Worm (Caenorhabditis elegans) whole organism, L2 larva: ENCODE data around the gene R07E5.17.

ENCODE experiments used
- C34F6.9 ChIP-seq: fragments of 150-350 bp; optimal IDR thresholded peaks from 2 replicates; lab custom pipeline; 2014; ENCODE audit warnings: missing biosample characterization, missing genetic modification characterization
- Y55F3AM.14 ChIP-seq: fragments of 200-800 bp; sonication (Bioruptor generic); optimal IDR thresholded peaks from 2 replicates; lab custom pipeline; 2018; ENCODE audit warnings: mild to moderate bottlenecking, missing genetic modification characterization, missing compliant biosample characterization
- alr-1 ChIP-seq: fragments of 150-350 bp; optimal IDR thresholded peaks from 2 replicates; lab custom pipeline; 2014; ENCODE audit warnings: missing biosample characterization, missing genetic modification characterization
- ama-1 ChIP-seq: fragments of 150-350 bp; optimal IDR thresholded peaks from 2 replicates; lab custom pipeline; 2018; ENCODE audit warnings: inconsistent platforms
- blmp-1 ChIP-seq: sonication (generic microtip); optimal IDR thresholded peaks from 2 replicates; lab custom pipeline; 2017; ENCODE audit warnings: missing genetic modification characterization, mild to moderate bottlenecking, missing compliant biosample characterization, antibody characterized with exemption, moderate library complexity; ENCODE audit not compliant: insufficient read depth
- ceh-16 ChIP-seq: fragments of 150-350 bp; optimal IDR thresholded peaks from 2 replicates; lab custom pipeline; 2014; ENCODE audit warnings: missing biosample characterization, missing genetic modification characterization
- ceh-82 ChIP-seq: fragments of 150-350 bp; optimal IDR thresholded peaks from 2 replicates; lab custom pipeline; 2014; ENCODE audit warnings: missing biosample characterization, missing genetic modification characterization
- egl-27 ChIP-seq: sonication (generic microtip); optimal IDR thresholded peaks from 3 replicates; lab custom pipeline; 2017; ENCODE audit warnings: missing biosample characterization, missing genetic modification reagents, missing genetic modification characterization
- elt-1 ChIP-seq: fragments of 150-350 bp; optimal IDR thresholded peaks from 2 replicates; lab custom pipeline; 2014; ENCODE audit warnings: missing biosample characterization, missing genetic modification characterization
- elt-3 ChIP-seq: sonication (generic microtip); optimal IDR thresholded peaks from 2 replicates; lab custom pipeline; 2017; ENCODE audit warnings: missing biosample characterization, missing genetic modification characterization
- fos-1 ChIP-seq: fragments of 150-350 bp; optimal IDR thresholded peaks from 2 replicates; lab custom pipeline; 2014; ENCODE audit warnings: missing biosample characterization, missing genetic modification characterization
- lin-39 ChIP-seq: fragments of 150-350 bp; optimal IDR thresholded peaks from 2 replicates; lab custom pipeline; 2014; ENCODE audit warnings: missing biosample characterization, missing genetic modification reagents, missing genetic modification characterization
- lsy-2 ChIP-seq, 2 experiments: fragments of 150-350 bp in 1 of 2; sonication (generic microtip) in 1 of 2; optimal IDR thresholded peaks; 2 replicates each; lab custom pipeline; 2014 to 2017; ENCODE audit warnings: missing biosample characterization in 2 of 2, missing genetic modification characterization in 2 of 2
- mbf-1 ChIP-seq: sonication (generic microtip); optimal IDR thresholded peaks from 2 replicates; lab custom pipeline; 2017; ENCODE audit warnings: missing biosample characterization, missing genetic modification characterization
- mdl-1 ChIP-seq, 2 experiments: fragments of 150-350 bp in 1 of 2; sonication (generic microtip) in 1 of 2; optimal IDR thresholded peaks; 2 replicates each; lab custom pipeline; 2017; ENCODE audit warnings: missing biosample characterization in 2 of 2, missing genetic modification characterization in 2 of 2
- nhr-10 ChIP-seq: sonication (generic microtip); optimal IDR thresholded peaks from 2 replicates; lab custom pipeline; 2017; ENCODE audit warnings: missing biosample characterization, missing genetic modification characterization
- nhr-11 ChIP-seq: fragments of 150-350 bp; optimal IDR thresholded peaks from 2 replicates; lab custom pipeline; 2014; ENCODE audit warnings: missing biosample characterization, missing genetic modification characterization
- nhr-129 ChIP-seq: fragments of 150-350 bp; optimal IDR thresholded peaks from 2 replicates; lab custom pipeline; 2014; ENCODE audit warnings: missing biosample characterization, missing genetic modification characterization
- nhr-21 ChIP-seq: fragments of 150-350 bp; optimal IDR thresholded peaks from 2 replicates; lab custom pipeline; 2014; ENCODE audit warnings: missing biosample characterization, missing genetic modification characterization
- nhr-237 ChIP-seq: fragments of 150-350 bp; optimal IDR thresholded peaks from 2 replicates; lab custom pipeline; 2014; ENCODE audit warnings: missing biosample characterization, missing genetic modification characterization
- nhr-25 ChIP-seq: fragments of 150-350 bp; sonication (generic microtip); optimal IDR thresholded peaks from 3 replicates; lab custom pipeline; 2014; ENCODE audit warnings: missing biosample characterization, missing genetic modification characterization
- peb-1 ChIP-seq: fragments of 150-350 bp; optimal IDR thresholded peaks from 2 replicates; lab custom pipeline; 2014; ENCODE audit warnings: missing biosample characterization, missing genetic modification characterization
- sem-4 ChIP-seq: fragments of 150-350 bp; optimal IDR thresholded peaks from 2 replicates; lab custom pipeline; 2014; ENCODE audit warnings: missing biosample characterization, missing genetic modification reagents, missing genetic modification characterization
- sma-3 ChIP-seq: sonication (generic microtip); optimal IDR thresholded peaks from 2 replicates; lab custom pipeline; 2016; ENCODE audit warnings: missing genetic modification reagents, missing genetic modification characterization, missing compliant biosample characterization
- sma-9 ChIP-seq, 2 experiments: fragments of 150-350 bp in 1 of 2; sonication (generic microtip) in 1 of 2; optimal IDR thresholded peaks; 2 replicates each; lab custom pipeline; 2014 to 2016; ENCODE audit warnings: missing genetic modification characterization in 2 of 2, mild to moderate bottlenecking in 1 of 2, missing biosample characterization in 1 of 2, missing compliant biosample characterization in 1 of 2, missing genetic modification reagents in 1 of 2, moderate library complexity in 1 of 2
- snpc-4 ChIP-seq: fragments of 150-350 bp; optimal IDR thresholded peaks from 2 replicates; lab custom pipeline; 2014; ENCODE audit warnings: missing biosample characterization, missing genetic modification characterization
- unc-55 ChIP-seq: fragments of 150-350 bp; sonication (generic microtip); optimal IDR thresholded peaks from 3 replicates; lab custom pipeline; 2014; ENCODE audit warnings: missing biosample characterization, missing genetic modification reagents, missing genetic modification characterization
- unc-62 ChIP-seq: fragments of 150-350 bp; optimal IDR thresholded peaks from 2 replicates; lab custom pipeline; 2014; ENCODE audit warnings: missing biosample characterization, missing genetic modification reagents, missing genetic modification characterization
- ztf-1 ChIP-seq: fragments of 200-800 bp; sonication (Bioruptor generic); conservative IDR thresholded peaks from 2 replicates; pipeline ENCODE4 v1.3.6; 2022; ENCODE audit warnings: missing genetic modification characterization, missing compliant biosample characterization
- ztf-11 ChIP-seq: sonication (generic microtip); optimal IDR thresholded peaks from 2 replicates; lab custom pipeline; 2017; ENCODE audit warnings: missing biosample characterization, missing genetic modification characterization

Gene R07E5.17

ce11 chrIII:4404339-4404836 is at the start of gene R07E5.17, which contains the start of gene snfc-5:
Gene R07E5.17, minus strand, starts transcription at chrIII:4404436.
Gene snfc-5, plus strand, starts transcription at chrIII:4404786.
- TF ChIP-seq nhr-129 (tag; lab: Kevin White, UChicago) = peak; percentile 42
- no peak for TF ChIP-seq blmp-1 (tag; lab: Kevin White, UChicago)
- TF ChIP-seq fos-1 (tag; lab: Kevin White, UChicago) = peak; percentile 0
- no peak for TF ChIP-seq nhr-237 (tag; lab: Kevin White, UChicago)
- TF ChIP-seq unc-55 (GFP tag; lab: Kevin White, UChicago) = peak; percentile 56
- TF ChIP-seq elt-3 (tag; lab: Kevin White, UChicago) = no peak
- no peak for TF ChIP-seq alr-1 (tag; lab: Kevin White, UChicago)
- no peak for TF ChIP-seq unc-62
- peak; percentile 33 for TF ChIP-seq snpc-4 (tag; lab: Kevin White, UChicago)
- TF ChIP-seq nhr-25 = peak; percentile 13
- peak; percentile 62 for TF ChIP-seq C34F6.9 (tag; lab: Kevin White, UChicago)

DNA sequence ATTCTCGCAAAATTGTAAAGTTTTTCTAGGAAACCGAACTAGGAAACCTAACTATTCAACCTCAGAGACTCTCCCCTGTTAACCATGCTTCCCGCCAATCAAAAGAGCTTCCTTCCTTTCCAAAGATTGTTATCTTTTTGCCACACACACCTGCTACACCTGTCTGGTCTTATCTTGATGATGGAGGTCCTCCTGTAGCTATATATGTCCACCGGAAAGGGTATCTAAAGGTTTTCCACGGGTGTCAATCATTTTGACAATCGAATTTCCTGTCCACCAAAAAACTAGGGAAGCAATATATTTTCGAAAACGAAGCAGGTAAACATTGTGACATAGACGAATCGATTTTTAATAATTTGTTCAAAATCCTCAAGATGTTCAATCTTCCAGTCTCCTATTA is 49.5 kb upstream of the R07E5.17 start:
- TF ChIP-seq nhr-10 (tag; lab: Kevin White, UChicago) (no peak), C34F6.9 (tag; lab: Kevin White, UChicago) (no peak), ceh-16 (tag; lab: Kevin White, UChicago) (peak; percentile 30), nhr-25 (peak; percentile 21)

ce11 chrIII:4453301-4453700 is 49.1 kb upstream of the R07E5.17 start:
- TF ChIP-seq lsy-2 (tag; optimal IDR thresholded peaks at IDR 0.05; lab: Kevin White, UChicago) (no peak), elt-3 (tag; lab: Kevin White, UChicago) (no peak)

- TF ChIP-seq lsy-2 (tag; optimal IDR thresholded peaks at IDR 0.05; lab: Kevin White, UChicago) (peak in 1 of 2 experiments; percentile 32), egl-27 (no peak), ceh-82 (no peak), sma-9 (GFP tag; optimal IDR thresholded peaks at IDR 0.05; lab: Kevin White, UChicago) (no peak), sma-9 (tag; optimal IDR thresholded peaks at IDR 0.05; lab: Kevin White, UChicago) (no peak), Y55F3AM.14 (no peak), ztf-11 (tag; lab: Kevin White, UChicago) (no peak), mdl-1 (tag; optimal IDR thresholded peaks at IDR 0.05; lab: Kevin White, UChicago) (no peak), nhr-25 (peak; percentile 30), elt-1 (tag; lab: Kevin White, UChicago) (no peak), mbf-1 (tag; lab: Kevin White, UChicago) (no peak), ama-1 (lab: Kevin White, UChicago) (no peak), peb-1 (no peak), ztf-1 (GFP tag; lab: Robert Waterston, UW) (no peak), nhr-129 (tag; lab: Kevin White, UChicago) (no peak), nhr-21 (no peak), sem-4 (tag; lab: Kevin White, UChicago) (no peak), sma-3 (GFP tag; lab: Kevin White, UChicago) (no peak)
Measured at ce11 chrIII:4452749-4453148, 48.5 kb upstream of the R07E5.17 start.

- TF ChIP-seq lin-39 (no peak), snpc-4 (tag; lab: Kevin White, UChicago) (no peak), nhr-11 (no peak), sma-9 (GFP tag; optimal IDR thresholded peaks at IDR 0.05; lab: Kevin White, UChicago) (no peak), sma-9 (tag; optimal IDR thresholded peaks at IDR 0.05; lab: Kevin White, UChicago) (no peak), alr-1 (tag; lab: Kevin White, UChicago) (no peak), nhr-25 (peak; percentile 6)
Measured at ce11 chrIII:4450773-4451423, 46.7 kb upstream of the R07E5.17 start.
